Worm (Caenorhabditis elegans) whole organism, L4 larva: ENCODE measurements around the gene C06A6.7.

Experiments
- aha-1 ChIP-seq: fragments of 150-350 bp; peaks from one replicate; lab custom pipeline; 2014; ENCODE audit warnings: missing biosample characterization, missing genetic modification characterization
- pqm-1 ChIP-seq: sonication (generic microtip); optimal IDR thresholded peaks from 2 replicates; lab custom pipeline; 2017; ENCODE audit warnings: missing biosample characterization, missing genetic modification characterization

DNA sequence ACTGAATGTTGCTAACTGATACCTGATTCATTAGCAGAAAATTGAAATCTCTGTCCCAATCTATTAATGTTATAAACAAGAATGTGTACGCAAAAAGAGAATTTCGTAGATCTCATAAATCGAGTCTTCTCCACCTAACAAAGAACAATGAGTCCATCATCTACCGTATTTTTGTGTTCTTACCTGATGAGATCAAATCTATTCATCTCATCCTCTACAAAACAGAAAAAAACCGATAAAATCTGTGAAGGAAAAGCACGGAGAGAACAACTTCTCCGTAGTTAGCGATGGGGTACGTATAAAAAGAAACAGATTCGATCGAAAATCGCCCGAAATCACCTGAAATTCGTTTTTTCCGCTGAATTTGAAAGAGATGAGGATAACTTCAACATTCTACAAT, 29.7 kb downstream of the C06A6.7 start, which contains the start of gene C33H5.1:
- TF ChIP-seq pqm-1 (tag; lab: Kevin White, UChicago) (no peak), aha-1 (tag; lab: Kevin White, UChicago) (peak; percentile 70)
